Fruit fly (Drosophila melanogaster): ENCODE data around the gene Scsalpha1.

The Scsalpha1 gene

dm6 chr3L:3824790-3825484, 10.9 kb downstream of the Scsalpha1 start, which contains the start of gene Rdh (continued):
- peak; percentile 45; the same call in 1 of the 2 replicates for TF ChIP-seq CG14667 (GFP tag; IDR thresholded peaks at IDR 0.05)
- TF ChIP-seq Blimp-1 (GFP tag; optimal IDR thresholded peaks at IDR 0.05) = peak; percentile 79
- no peak for TF ChIP-seq btn (GFP tag; optimal IDR thresholded peaks at IDR 0.05)
- peak in 1 of 2 experiments; percentile 78 for TF ChIP-seq bsh (GFP tag; optimal IDR thresholded peaks at IDR 0.05)
- TF ChIP-seq hth (optimal IDR thresholded peaks at IDR 0.05) = no peak
- peak; percentile 59 for TF ChIP-seq onecut (GFP tag; IDR thresholded peaks at IDR 0.05)
- 0 out of 3 replicates have a peak, but pooled peaks have one; percentile 15 for TF ChIP-seq Opbp (GFP tag; IDR thresholded peaks at IDR 0.05; ENCODE audit: partially characterized antibody)
- TF ChIP-seq HLHmδ (GFP tag; optimal IDR thresholded peaks at IDR 0.05) = no peak
- peak; percentile 54; the same call in 2 of the 3 replicates for TF ChIP-seq croc (GFP tag; conservative IDR thresholded peaks at IDR 0.05)
- TF ChIP-seq CG17612 (GFP tag; IDR thresholded peaks at IDR 0.05) = no peak
- peak; percentile 78 for TF ChIP-seq Ssrp (tag; optimal IDR thresholded peaks at IDR 0.05)
- TF ChIP-seq E2f1 (GFP tag; IDR thresholded peaks at IDR 0.05) = no peak
- no peak for TF ChIP-seq p53 (GFP tag; optimal IDR thresholded peaks at IDR 0.05)
- peak; percentile 64 for TF ChIP-seq CG14014 (GFP tag; IDR thresholded peaks at IDR 0.05)
- TF ChIP-seq CG10979 (tag; optimal IDR thresholded peaks at IDR 0.05) = peak; percentile 85
- TF ChIP-seq CG3163 (GFP tag; optimal IDR thresholded peaks at IDR 0.05) = peak; percentile 10
- TF ChIP-seq CG10267 (tag; optimal IDR thresholded peaks at IDR 0.05) = peak; percentile 80
- TF ChIP-seq Doc2 (GFP tag; IDR thresholded peaks at IDR 0.05) = peak; percentile 47; the same call in 1 of the 2 replicates
- peak; percentile 87 for TF ChIP-seq CG15269 (tag; optimal IDR thresholded peaks at IDR 0.05)
- TF ChIP-seq kni (GFP tag; optimal IDR thresholded peaks at IDR 0.05) = peak; percentile 61
- TF ChIP-seq crol (GFP tag; IDR thresholded peaks at IDR 0.05) = peak; percentile 72
- no peak for TF ChIP-seq Deaf1 (tag; optimal IDR thresholded peaks at IDR 0.05)
- TF ChIP-seq D (optimal IDR thresholded peaks at IDR 0.05) = no peak
- peak; percentile 84 for TF ChIP-seq D (GFP tag; optimal IDR thresholded peaks at IDR 0.05)
- TF ChIP-seq CG9437 (GFP tag; optimal IDR thresholded peaks at IDR 0.05) = peak; percentile 66
- peak; percentile 73 for TF ChIP-seq Hr3 (GFP tag; optimal IDR thresholded peaks at IDR 0.05)
- TF ChIP-seq gcm (GFP tag; optimal IDR thresholded peaks at IDR 0.05) = peak; percentile 75
- TF ChIP-seq fd3F (GFP tag; optimal IDR thresholded peaks at IDR 0.05) = peak; percentile 69
- peak; percentile 71 for TF ChIP-seq dmrt11E (tag; optimal IDR thresholded peaks at IDR 0.05)
- TF ChIP-seq Max (GFP tag; optimal IDR thresholded peaks at IDR 0.05) = peak; percentile 77
- peak; percentile 43; the same call in 1 of the 2 replicates for TF ChIP-seq MBD-R2 (GFP tag; IDR thresholded peaks at IDR 0.05)
- TF ChIP-seq sc (optimal IDR thresholded peaks at IDR 0.05) = no peak
- peak; percentile 55 for TF ChIP-seq sc (GFP tag; optimal IDR thresholded peaks at IDR 0.05)
- TF ChIP-seq TFAM (GFP tag; optimal IDR thresholded peaks at IDR 0.05) = no peak
- no peak for TF ChIP-seq CG8089 (GFP tag; optimal IDR thresholded peaks at IDR 0.05)
- TF ChIP-seq Stat92E (GFP tag; optimal IDR thresholded peaks at IDR 0.05) = no peak
- TF ChIP-seq CG7963 (GFP tag; IDR thresholded peaks at IDR 0.05; ENCODE audit: partially characterized antibody) = no peak
- peak; percentile 86 for TF ChIP-seq CG6683 (GFP tag; optimal IDR thresholded peaks at IDR 0.05)
- 0 out of 4 replicates have a peak, but pooled peaks have one; percentile 22 for TF ChIP-seq Dll (GFP tag; IDR thresholded peaks at IDR 0.05; ENCODE audit: partially characterized antibody)
- peak; percentile 48 for TF ChIP-seq bab2 (GFP tag; optimal IDR thresholded peaks at IDR 0.05)
- no peak for TF ChIP-seq BEAF-32 (GFP tag; optimal IDR thresholded peaks at IDR 0.05)
- peak; percentile 35 to 56 for TF ChIP-seq Pdp1 (GFP tag; optimal IDR thresholded peaks at IDR 0.05)
- peak; percentile 50 for TF ChIP-seq CG10274 (GFP tag; optimal IDR thresholded peaks at IDR 0.05)
- no peak for TF ChIP-seq H15 (GFP tag; IDR thresholded peaks at IDR 0.05)
- no peak for TF ChIP-seq cas (GFP tag; IDR thresholded peaks at IDR 0.05)
- peak; percentile 53 for TF ChIP-seq trh (GFP tag; optimal IDR thresholded peaks at IDR 0.05)
- TF ChIP-seq Spps (tag; optimal IDR thresholded peaks at IDR 0.05) = peak; percentile 10
- TF ChIP-seq CG6854 (GFP tag; optimal IDR thresholded peaks at IDR 0.05) = peak; percentile 77
- TF ChIP-seq CG16779 (GFP tag; IDR thresholded peaks at IDR 0.05) = no peak

Measured in whole organism, embryonic.